Fruit fly (Drosophila melanogaster) whole organism, wandering third instar larva: ENCODE results near the gene net.

ENCODE experiments used
- Abd-B ChIP-seq: fragments of >200 bp; optimal IDR thresholded peaks from 2 replicates; lab custom pipeline; 2017; ENCODE audit warnings: missing biosample characterization, missing genetic modification characterization
- CrebA ChIP-seq: fragments of 200-800 bp; sonication (Bioruptor generic); optimal IDR thresholded peaks from 2 replicates; lab custom pipeline; 2016; ENCODE audit warnings: missing biosample characterization, mild to moderate bottlenecking, missing genetic modification characterization, borderline replicate concordance
- Dfd ChIP-seq: fragments of >200 bp; optimal IDR thresholded peaks from 2 replicates; lab custom pipeline; 2017; ENCODE audit warnings: missing biosample characterization, missing genetic modification characterization
- Dif ChIP-seq: fragments of 200-275, 200-300 bp; sonication (Bioruptor generic); optimal IDR thresholded peaks from 2 replicates; lab custom pipeline; 2018; ENCODE audit warnings: missing biosample characterization, missing genetic modification characterization; ENCODE audit not compliant: partially characterized antibody
- GATAd ChIP-seq: sonication (Bioruptor generic); optimal IDR thresholded peaks from 2 replicates; lab custom pipeline; 2016; ENCODE audit warnings: missing biosample characterization, missing genetic modification characterization
- Hnf4 ChIP-seq: fragments of 200-800 bp; sonication (Bioruptor generic); optimal IDR thresholded peaks from 2 replicates; lab custom pipeline; 2016; ENCODE audit warnings: missing biosample characterization, mild to moderate bottlenecking, missing genetic modification characterization
- Hr83 ChIP-seq: fragments of 200-300 bp; sonication (Bioruptor generic); optimal IDR thresholded peaks from 2 replicates; lab custom pipeline; 2016; ENCODE audit warnings: missing biosample characterization, mild to moderate bottlenecking, missing genetic modification characterization, moderate library complexity; ENCODE audit not compliant: poor library complexity, severe bottlenecking
- Jra ChIP-seq: sonication (Bioruptor generic); optimal IDR thresholded peaks from 2 replicates; lab custom pipeline; 2016; ENCODE audit warnings: missing biosample characterization, missing genetic modification characterization
- Mio ChIP-seq: sonication (Bioruptor generic); optimal IDR thresholded peaks from 2 replicates; lab custom pipeline; 2016; ENCODE audit warnings: missing biosample characterization, missing genetic modification characterization
- Myc ChIP-seq: fragments of >200 bp; optimal IDR thresholded peaks from 2 replicates; lab custom pipeline; 2017
- N ChIP-seq: fragments of >200 bp; optimal IDR thresholded peaks from 2 replicates; lab custom pipeline; 2018; ENCODE audit warnings: missing biosample characterization, missing external identifiers, missing genetic modification characterization
- OdsH ChIP-seq: fragments of 200-800 bp; sonication (Bioruptor generic); optimal IDR thresholded peaks from 2 replicates; lab custom pipeline; 2016; ENCODE audit warnings: missing biosample characterization, mild to moderate bottlenecking, missing genetic modification characterization
- Rel ChIP-seq, 2 experiments: fragments of 200-800 bp; sonication (Bioruptor generic) in 1 of 2; optimal IDR thresholded peaks; 2 replicates in 1 of 2; 3 replicates in 1 of 2; lab custom pipeline; 2016 to 2019; ENCODE audit warnings: mild to moderate bottlenecking in 2 of 2, missing biosample characterization in 2 of 2, missing genetic modification characterization in 2 of 2, moderate library complexity in 1 of 2
- Sp1 ChIP-seq: fragments of 200-800 bp; sonication (Bioruptor generic); optimal IDR thresholded peaks from 3 replicates; lab custom pipeline; 2019; ENCODE audit warnings: missing biosample characterization, mild to moderate bottlenecking, missing genetic modification characterization, moderate library complexity
- Vsx2 ChIP-seq: fragments of 200-300, 225-300 bp; sonication (Bioruptor generic); optimal IDR thresholded peaks from 2 replicates; lab custom pipeline; 2018; ENCODE audit warnings: missing biosample characterization, missing genetic modification characterization; ENCODE audit not compliant: partially characterized antibody
- br ChIP-seq: fragments of 200-800 bp; sonication (Bioruptor generic); optimal IDR thresholded peaks from 2 replicates; lab custom pipeline; 2016; ENCODE audit warnings: missing biosample characterization, missing genetic modification characterization
- brk ChIP-seq: fragments of 200-800 bp; sonication (Bioruptor generic); optimal IDR thresholded peaks from 2 replicates; lab custom pipeline; 2016; ENCODE audit warnings: missing biosample characterization, mild to moderate bottlenecking, missing genetic modification characterization
- dl ChIP-seq, 2 experiments: fragments of 175-275, 200-275 bp in 1 of 2; fragments of 200-275 bp in 1 of 2; sonication (Bioruptor generic); optimal IDR thresholded peaks; lab custom pipeline; 2018; ENCODE audit warnings: mild to moderate bottlenecking in 2 of 2, missing biosample characterization in 2 of 2, missing genetic modification characterization in 2 of 2, moderate library complexity in 2 of 2; ENCODE audit not compliant: partially characterized antibody in 2 of 2, insufficient read depth in 1 of 2
- dmrt93B ChIP-seq: fragments of 200-800 bp; sonication (Bioruptor generic); optimal IDR thresholded peaks from 2 replicates; lab custom pipeline; 2018; ENCODE audit warnings: missing biosample characterization, mild to moderate bottlenecking, missing genetic modification characterization
- ey ChIP-seq: fragments of 200-800 bp; sonication (Bioruptor generic); optimal IDR thresholded peaks from 2 replicates; lab custom pipeline; 2016; ENCODE audit warnings: missing biosample characterization, missing genetic modification characterization
- foxo ChIP-seq, 2 experiments: fragments of 200-800 bp; sonication (Bioruptor generic); optimal IDR thresholded peaks; 2 replicates in 1 of 2; 3 replicates in 1 of 2; lab custom pipeline; 2016 to 2017; ENCODE audit warnings: missing biosample characterization in 2 of 2, missing genetic modification characterization in 2 of 2
- fru ChIP-seq: fragments of 200-800 bp; sonication (Bioruptor generic); optimal IDR thresholded peaks from 3 replicates; lab custom pipeline; 2016; ENCODE audit warnings: missing biosample characterization, mild to moderate bottlenecking, missing genetic modification characterization
- h ChIP-seq: fragments of 200-800 bp; sonication (Bioruptor generic); optimal IDR thresholded peaks from 3 replicates; lab custom pipeline; 2016; ENCODE audit warnings: missing biosample characterization, mild to moderate bottlenecking, missing genetic modification characterization
- jim ChIP-seq: fragments of 175-275, 200-325 bp; sonication (Bioruptor generic); optimal IDR thresholded peaks from 2 replicates; lab custom pipeline; 2016; ENCODE audit warnings: missing biosample characterization, mild to moderate bottlenecking, missing genetic modification characterization
- lola ChIP-seq: fragments of >200 bp; optimal IDR thresholded peaks from 2 replicates; lab custom pipeline; 2017; ENCODE audit warnings: missing biosample characterization, missing genetic modification characterization
- pan ChIP-seq: fragments of >200 bp; optimal IDR thresholded peaks from 2 replicates; lab custom pipeline; 2017
- rgr ChIP-seq: fragments of 200-800 bp; sonication (Bioruptor generic); optimal IDR thresholded peaks from 3 replicates; lab custom pipeline; 2016; ENCODE audit warnings: missing biosample characterization, mild to moderate bottlenecking, missing genetic modification characterization
- sage ChIP-seq: fragments of 200-800 bp; sonication (Bioruptor generic); optimal IDR thresholded peaks from 2 replicates; lab custom pipeline; 2016; ENCODE audit warnings: missing biosample characterization, mild to moderate bottlenecking, missing genetic modification characterization
- sv ChIP-seq: fragments of 200-800 bp; sonication (Bioruptor generic); optimal IDR thresholded peaks from 3 replicates; lab custom pipeline; 2016; ENCODE audit warnings: missing biosample characterization, missing genetic modification characterization
- tai ChIP-seq: sonication (Bioruptor generic); optimal IDR thresholded peaks from 2 replicates; lab custom pipeline; 2016; ENCODE audit warnings: missing biosample characterization, missing genetic modification characterization
- usp ChIP-seq: fragments of >200 bp; optimal IDR thresholded peaks from 2 replicates; lab custom pipeline; 2017; ENCODE audit warnings: missing biosample characterization, missing genetic modification characterization
- woc ChIP-seq: sonication (Bioruptor generic); optimal IDR thresholded peaks from 2 replicates; lab custom pipeline; 2016; ENCODE audit warnings: missing biosample characterization, mild to moderate bottlenecking, missing genetic modification characterization

The net gene

DNA sequence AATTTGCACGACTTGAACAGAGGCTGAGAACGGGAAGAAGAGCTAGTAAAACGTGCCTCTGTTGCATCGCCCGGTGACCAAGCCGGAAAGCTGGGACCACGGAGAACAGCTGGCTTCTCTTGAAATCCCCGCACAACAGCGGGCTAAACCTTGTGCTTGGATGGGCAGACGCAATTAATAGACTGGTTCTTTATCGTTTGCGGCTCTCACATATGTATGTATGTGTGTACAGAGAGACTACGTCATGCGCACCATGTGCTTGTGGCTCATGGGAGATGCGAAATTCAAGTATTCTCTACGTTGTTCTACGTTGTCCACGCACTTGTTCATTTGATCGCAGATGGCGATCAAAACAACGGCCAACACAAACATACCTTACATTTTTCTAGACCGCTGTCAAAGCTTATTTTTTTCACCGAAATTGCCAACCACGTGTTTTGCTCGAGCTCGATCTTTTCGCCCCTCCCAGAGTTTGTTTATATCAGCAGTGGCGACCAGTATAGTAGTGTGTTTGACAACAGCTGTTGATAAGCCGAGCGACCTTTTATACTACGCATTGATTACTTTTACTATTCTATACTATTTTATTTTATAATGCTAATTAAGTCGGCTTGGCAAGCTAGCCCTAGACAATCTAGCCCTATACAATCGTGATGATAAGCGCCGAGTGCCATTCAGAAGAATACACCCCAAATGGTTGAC is 22.1 kb upstream of the net start:
- TF ChIP-seq Rel (GFP tag; optimal IDR thresholded peaks at IDR 0.05; lab: Kevin White, UChicago) (no peak), Rel (tag; optimal IDR thresholded peaks at IDR 0.05; lab: Kevin White, UChicago) (peak; percentile 62), Jra (no peak), dl (GFP tag; optimal IDR thresholded peaks at IDR 0.05; lab: Kevin White, UChicago; ENCODE audit: insufficient read depth in 1 of 2, partially characterized antibody in 2 of 2) (peak in 1 of 2 experiments; percentile 44), Hnf4 (GFP tag; lab: Kevin White, UChicago) (no peak), foxo (GFP tag; optimal IDR thresholded peaks at IDR 0.05; lab: Kevin White, UChicago) (no peak)

DNA sequence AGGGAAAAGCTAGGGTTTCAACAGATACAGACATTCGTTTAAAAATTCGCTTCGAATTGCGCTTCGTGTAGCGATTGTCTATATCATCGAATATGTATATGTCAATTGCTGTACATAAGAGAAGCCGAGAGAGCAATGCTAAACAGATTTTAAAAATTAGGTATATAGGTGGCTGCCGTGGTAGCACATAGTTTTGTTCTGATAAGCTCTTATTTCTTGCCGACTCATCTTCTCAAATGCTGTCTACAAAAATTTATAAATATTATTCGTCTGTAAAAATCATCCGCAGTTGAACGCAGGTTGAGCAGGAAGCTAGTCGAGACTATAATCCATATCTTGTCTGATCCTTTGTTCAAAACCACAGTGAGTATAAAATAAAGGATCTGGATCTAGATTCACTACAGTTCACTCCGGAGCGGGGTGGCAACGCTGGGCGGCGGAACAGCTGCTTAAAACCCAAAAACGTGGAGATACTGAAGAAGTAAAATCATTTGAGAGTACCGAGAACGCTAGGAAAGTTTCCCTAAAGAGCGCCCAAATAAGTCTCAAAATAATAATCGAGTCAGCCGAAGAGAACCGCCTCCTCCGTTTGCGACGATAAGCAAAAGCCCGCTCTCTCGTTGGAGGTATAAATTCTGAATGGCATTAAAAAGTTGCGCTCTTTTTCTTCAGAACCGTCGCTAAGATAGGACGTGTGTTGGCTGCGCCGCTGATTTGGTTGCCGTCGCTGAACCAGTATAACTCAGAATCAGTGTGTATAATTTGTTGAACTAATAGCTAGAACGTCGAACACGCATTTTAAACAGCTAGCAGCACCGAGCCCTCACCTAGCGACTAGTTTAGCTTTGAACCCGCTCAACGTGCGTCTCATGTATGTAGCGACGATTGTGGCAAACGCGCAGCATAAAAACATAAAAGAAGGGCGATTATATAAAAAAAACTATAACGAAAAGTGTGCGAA is 20.6 kb upstream of the net start:
- TF ChIP-seq Hr83 (no peak), Dfd (no peak), N (no peak), pan (no peak), foxo (GFP tag; optimal IDR thresholded peaks at IDR 0.05; lab: Kevin White, UChicago) (peak in 1 of 2 experiments; percentile 9), br (GFP tag; lab: Kevin White, UChicago) (no peak), GATAd (no peak), OdsH (GFP tag; lab: Kevin White, UChicago) (no peak), fru (GFP tag; lab: Kevin White, UChicago) (no peak), Abd-B (GFP tag; lab: Kevin White, UChicago) (no peak), Myc (lab: Kevin White, UChicago) (peak; percentile 8), tai (GFP tag; lab: Kevin White, UChicago) (no peak), usp (GFP tag; lab: Kevin White, UChicago) (no peak), sage (GFP tag; lab: Kevin White, UChicago) (no peak), Sp1 (GFP tag; lab: Kevin White, UChicago) (peak; percentile 42), dl (GFP tag; optimal IDR thresholded peaks at IDR 0.05; lab: Kevin White, UChicago; ENCODE audit: insufficient read depth in 1 of 2, partially characterized antibody in 2 of 2) (peak; percentile 68 to 76), jim (GFP tag; lab: Kevin White, UChicago) (no peak), Rel (GFP tag; optimal IDR thresholded peaks at IDR 0.05; lab: Kevin White, UChicago) (no peak), Rel (tag; optimal IDR thresholded peaks at IDR 0.05; lab: Kevin White, UChicago) (peak; percentile 53), Mio (GFP tag; lab: Kevin White, UChicago) (no peak), Dif (GFP tag; lab: Kevin White, UChicago) (peak; percentile 54), woc (GFP tag; lab: Kevin White, UChicago) (peak; percentile 50), lola (GFP tag; lab: Kevin White, UChicago) (no peak), rgr (GFP tag; lab: Kevin White, UChicago) (no peak), dmrt93B (GFP tag; lab: Kevin White, UChicago) (no peak), CrebA (no peak), h (GFP tag; lab: Kevin White, UChicago) (peak; percentile 10)

DNA sequence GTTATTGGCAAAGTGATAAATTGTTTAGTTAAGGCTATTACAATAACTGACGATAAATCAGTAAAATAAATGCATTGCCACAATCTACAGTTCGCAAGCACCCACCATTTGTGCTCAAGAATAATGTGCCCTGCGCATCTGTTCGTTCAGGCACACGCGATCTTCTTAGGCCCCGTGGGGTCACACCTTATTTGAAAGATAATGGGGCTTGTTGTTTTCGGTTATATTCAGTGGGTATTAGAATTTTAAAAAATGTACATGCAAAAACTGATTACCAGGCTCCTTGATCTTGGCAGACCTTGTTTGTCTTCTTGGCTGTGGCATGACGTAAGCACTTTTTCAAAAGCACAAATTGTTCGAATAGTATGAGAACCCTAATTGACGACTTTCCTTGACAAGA is 19.8 kb upstream of the net start:
- TF ChIP-seq CrebA (no peak), Rel (GFP tag; optimal IDR thresholded peaks at IDR 0.05; lab: Kevin White, UChicago) (no peak), Rel (tag; optimal IDR thresholded peaks at IDR 0.05; lab: Kevin White, UChicago) (no peak), Hnf4 (GFP tag; lab: Kevin White, UChicago) (no peak), Mio (GFP tag; lab: Kevin White, UChicago) (no peak), Jra (no peak), ey (GFP tag; lab: Kevin White, UChicago) (no peak), Vsx2 (no peak), fru (GFP tag; lab: Kevin White, UChicago) (no peak), tai (GFP tag; lab: Kevin White, UChicago) (no peak), sv (GFP tag; lab: Kevin White, UChicago) (no peak), brk (GFP tag; lab: Kevin White, UChicago) (no peak), Dif (GFP tag; lab: Kevin White, UChicago) (no peak)
